Worm (Caenorhabditis elegans) whole organism, L4 larva: ENCODE results near the gene ZC250.4.
"Not testable (repeated sequence)": the region's sequence is repeated elsewhere in the genome, so short reads cannot be mapped to it uniquely, and the experiment has no call there.

Experiments used
- fos-1 ChIP-seq: fragments of 150-350 bp; optimal IDR thresholded peaks from 2 replicates; lab custom pipeline; 2014; ENCODE audit warnings: missing biosample characterization, missing genetic modification characterization
- pha-4 ChIP-seq, 2 experiments: fragments of 150-350 bp in 1 of 2; fragments of 200-800 bp in 1 of 2; sonication (Bioruptor generic) in 1 of 2; IDR thresholded peaks in 1 of 2; optimal IDR thresholded peaks in 1 of 2; 2 replicates each; pipeline versions ENCODE4 v1.3.6 to Lab custom; 2014 to 2022; ENCODE audit warnings: missing genetic modification characterization in 2 of 2, missing genetic modification reagents in 2 of 2, missing biosample characterization in 1 of 2, missing compliant biosample characterization in 1 of 2

DNA sequence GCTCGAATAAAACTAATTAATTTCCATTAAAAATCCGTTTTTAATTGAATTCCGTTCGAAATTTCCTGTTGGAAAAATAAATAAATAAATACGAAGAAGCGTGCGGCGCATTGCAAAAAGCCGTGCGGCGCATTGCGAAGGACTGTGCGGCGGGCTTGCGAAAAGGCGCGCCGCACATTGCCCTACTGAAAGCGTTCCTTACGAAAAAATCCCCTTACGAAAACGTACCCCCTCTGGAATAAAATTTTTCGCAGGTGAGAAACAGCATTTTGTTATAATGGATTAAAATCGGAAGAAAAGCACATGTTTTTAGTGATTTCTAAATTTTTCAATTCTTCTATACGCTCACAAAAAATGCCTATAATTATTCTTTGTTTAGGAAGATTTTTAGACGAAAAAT lies 34.7 kb downstream of the ZC250.4 start:
- TF ChIP-seq pha-4 (GFP tag; IDR thresholded peaks at IDR 0.05; lab: Robert Waterston, UW) = peak; percentile 67
- not testable (repeated sequence) for TF ChIP-seq pha-4 (tag; optimal IDR thresholded peaks at IDR 0.05; lab: Kevin White, UChicago); fos-1
